Worm (Caenorhabditis elegans) whole organism, L1 larva: Measurements from ENCODE around the gene abu-5.

ENCODE experiments used
- hlh-4 ChIP-seq: sonication (generic microtip); optimal IDR thresholded peaks from 2 replicates; lab custom pipeline; 2016; ENCODE audit warnings: mild to moderate bottlenecking, missing genetic modification characterization, missing compliant biosample characterization
- jun-1 ChIP-seq: fragments of 150-350 bp; optimal IDR thresholded peaks from 2 replicates; lab custom pipeline; 2014; ENCODE audit warnings: missing biosample characterization, missing genetic modification reagents, missing genetic modification characterization
- nhr-90 ChIP-seq: sonication (generic microtip); optimal IDR thresholded peaks from 2 replicates; lab custom pipeline; 2016; ENCODE audit warnings: mild to moderate bottlenecking, missing genetic modification characterization, missing compliant biosample characterization; ENCODE audit not compliant: poor library complexity
- zag-1 ChIP-seq: fragments of 150-350 bp; optimal IDR thresholded peaks from 2 replicates; lab custom pipeline; 2014; ENCODE audit warnings: missing biosample characterization, missing genetic modification characterization

ce11 chrIV:15570770-15571169 is 19.7 kb upstream of the abu-5 start:
- TF ChIP-seq nhr-90 (tag; lab: Kevin White, UChicago) (peak; percentile 97), zag-1 (tag; lab: Kevin White, UChicago) (peak; percentile 64), jun-1 (peak; percentile 94), hlh-4 (tag; lab: Kevin White, UChicago) (no peak)
